Fruit fly (Drosophila melanogaster): Measurements from ENCODE around the gene nop5.

dm6 chr2L:6874526-6875198 is 43.9 kb downstream of the nop5 start, which contains the start of gene Nlg2:
- TF ChIP-seq Sox102F (GFP tag; optimal IDR thresholded peaks at IDR 0.05) (no peak), dac (GFP tag; optimal IDR thresholded peaks at IDR 0.05) (no peak), CG4318 (GFP tag; optimal IDR thresholded peaks at IDR 0.05) (no peak), Gug (GFP tag; IDR thresholded peaks at IDR 0.05) (no peak), eg (GFP tag; IDR thresholded peaks at IDR 0.05) (no peak), Blimp-1 (GFP tag; optimal IDR thresholded peaks at IDR 0.05) (no peak), Lpt (GFP tag; optimal IDR thresholded peaks at IDR 0.05) (no peak)

Data from whole organism, prepupa.